Worm (Caenorhabditis elegans): Measurements from ENCODE around the gene asp-6.

asp-6 gene

DNA sequence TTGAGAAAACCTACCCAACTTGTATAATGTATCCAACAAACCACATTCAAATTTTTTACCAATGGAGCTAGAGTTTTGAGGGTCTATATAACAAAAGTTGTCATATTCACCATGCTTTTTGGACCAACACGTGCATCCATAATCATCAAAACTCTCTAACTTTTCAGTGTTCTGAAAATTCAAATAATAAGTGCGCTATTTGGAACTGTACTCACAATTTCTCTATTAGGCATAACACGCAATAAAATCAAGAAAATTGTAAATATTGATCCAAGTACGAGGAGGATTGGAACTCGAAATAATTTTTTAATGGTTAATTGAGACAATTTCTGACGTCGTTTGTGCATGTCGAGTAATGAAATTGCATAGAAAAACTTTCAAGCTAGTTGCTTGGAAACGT, 28.8 kb downstream of the asp-6 start, which contains the start of gene C16D9.3 (continued):
- TF ChIP-seq ama-1 (optimal IDR thresholded peaks at IDR 0.05) (no peak), ama-1 (GFP tag; optimal IDR thresholded peaks at IDR 0.05) (no peak), aptf-2 (GFP tag; conservative IDR thresholded peaks at IDR 0.05) (no peak)

- TF ChIP-seq rpc-1 (optimal IDR thresholded peaks at IDR 0.05): no peak
- TF ChIP-seq rpc-1 (tag; optimal IDR thresholded peaks at IDR 0.05): no peak
- no peak for TF ChIP-seq attf-6 (GFP tag; IDR thresholded peaks at IDR 0.05)
- TF ChIP-seq T07F8.4 (tag; optimal IDR thresholded peaks at IDR 0.05): no peak
- no peak for TF ChIP-seq hmg-1.2 (GFP tag; IDR thresholded peaks at IDR 0.05)
- no peak for TF ChIP-seq lin-40 (tag; optimal IDR thresholded peaks at IDR 0.05)
- TF ChIP-seq aptf-3 (GFP tag; IDR thresholded peaks at IDR 0.05): no peak
- no peak for TF ChIP-seq egl-44 (GFP tag; IDR thresholded peaks at IDR 0.05)
- no peak for TF ChIP-seq madf-8 (GFP tag; conservative IDR thresholded peaks at IDR 0.05)
- no peak for TF ChIP-seq ztf-22 (GFP tag; optimal IDR thresholded peaks at IDR 0.05)
Measured at ce11 chrV:8238290-8238689, 30.4 kb downstream of the asp-6 start, which contains the start of gene rol-3. Gene rol-3 (minus strand): TSS chrV:8238409.

DNA sequence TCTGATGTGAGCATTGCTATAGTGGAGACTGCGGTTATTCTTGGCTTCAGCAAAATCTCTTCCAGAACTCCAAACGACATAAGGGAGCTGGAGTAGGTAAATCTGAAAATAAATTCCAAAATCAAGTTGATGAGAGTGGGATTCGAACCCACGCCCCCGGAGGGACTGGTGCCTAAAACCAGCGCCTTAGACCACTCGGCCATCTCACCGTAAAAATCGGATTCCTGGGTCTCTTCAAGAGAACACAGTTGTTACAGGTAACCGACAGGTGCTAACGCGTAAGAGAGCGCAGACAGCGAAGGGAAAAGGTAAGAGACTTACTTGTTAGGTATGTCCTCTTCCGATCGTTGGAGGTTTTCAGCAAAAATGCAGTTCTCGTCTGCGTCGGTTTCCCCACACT, 33.4 kb downstream of the asp-6 start:
- peak; percentile 14 for TF ChIP-seq snpc-1.1 (tag; optimal IDR thresholded peaks at IDR 0.05; ENCODE audit: insufficient read depth)
- no peak for TF ChIP-seq nfya-1 (tag; optimal IDR thresholded peaks at IDR 0.05; ENCODE audit: borderline replicate concordance, insufficient read depth)
- TF ChIP-seq hsf-1 (GFP tag; IDR thresholded peaks at IDR 0.05): no peak
- 0 out of 2 replicates have a peak, but pooled peaks have one; percentile 29 for TF ChIP-seq attf-6 (GFP tag; IDR thresholded peaks at IDR 0.05)
- TF ChIP-seq pbrm-1 (GFP tag; IDR thresholded peaks at IDR 0.05): peak; percentile 78; the same call in 1 of the 2 replicates
- TF ChIP-seq lin-26 (GFP tag; IDR thresholded peaks at IDR 0.05): no peak
- peak in 1 of 2 experiments; percentile 38 for TF ChIP-seq let-607 (tag; optimal IDR thresholded peaks at IDR 0.05)
- 0 out of 2 replicates have a peak, but pooled peaks have one; percentile 20 for TF ChIP-seq madf-3 (GFP tag; IDR thresholded peaks at IDR 0.05)
- TF ChIP-seq snpc-4 (GFP tag; optimal IDR thresholded peaks at IDR 0.05): peak; percentile 61
- TF ChIP-seq snpc-4 (tag; optimal IDR thresholded peaks at IDR 0.05): peak in 3 of 4 experiments; percentile 73 to 91 (median 76)
- TF ChIP-seq hmg-1.2 (GFP tag; IDR thresholded peaks at IDR 0.05): peak; percentile 71
- no peak for TF ChIP-seq lsy-27 (tag; optimal IDR thresholded peaks at IDR 0.05; ENCODE audit: borderline replicate concordance, insufficient read depth)
- TF ChIP-seq nfya-2 (GFP tag; IDR thresholded peaks at IDR 0.05): no peak
- TF ChIP-seq ets-4 (GFP tag; optimal IDR thresholded peaks at IDR 0.05): no peak
- no peak for TF ChIP-seq F37B4.10 (GFP tag; IDR thresholded peaks at IDR 0.05)
- TF ChIP-seq F23B12.7 (tag; optimal IDR thresholded peaks at IDR 0.05; ENCODE audit: insufficient read depth): peak; percentile 60
- peak; percentile 54 for TF ChIP-seq D2030.7 (GFP tag; IDR thresholded peaks at IDR 0.05)
- TF ChIP-seq egl-18 (GFP tag; IDR thresholded peaks at IDR 0.05): 0 out of 2 replicates have a peak, but pooled peaks have one; percentile 14
- peak; percentile 63 for TF ChIP-seq die-1 (tag; optimal IDR thresholded peaks at IDR 0.05)
- TF ChIP-seq ZK185.1 (tag; optimal IDR thresholded peaks at IDR 0.05; ENCODE audit: poor library complexity, severe bottlenecking): peak; percentile 4
- TF ChIP-seq madf-10 (tag; optimal IDR thresholded peaks at IDR 0.05): peak; percentile 9
- peak; percentile 58; the same call in 1 of the 2 replicates for TF ChIP-seq ceh-40 (GFP tag; IDR thresholded peaks at IDR 0.05)
- TF ChIP-seq egrh-3 (GFP tag; IDR thresholded peaks at IDR 0.05): 0 out of 2 replicates have a peak, but pooled peaks have one; percentile 31
- TF ChIP-seq ceh-27 (GFP tag; optimal IDR thresholded peaks at IDR 0.05): peak; percentile 38
- TF ChIP-seq nhr-80 (tag; optimal IDR thresholded peaks at IDR 0.05): peak; percentile 36
- peak; percentile 66 for TF ChIP-seq nhr-90 (tag; optimal IDR thresholded peaks at IDR 0.05)
- 0 out of 2 replicates have a peak, but pooled peaks have one; percentile 42 for TF ChIP-seq ceh-100 (GFP tag; IDR thresholded peaks at IDR 0.05)
- 0 out of 2 replicates have a peak, but pooled peaks have one; percentile 36 for TF ChIP-seq Y56A3A.18 (GFP tag; IDR thresholded peaks at IDR 0.05)
- no peak for TF ChIP-seq bed-2 (GFP tag; IDR thresholded peaks at IDR 0.05)
- TF ChIP-seq madf-6 (GFP tag; IDR thresholded peaks at IDR 0.05): no peak; the same call in 1 of the 2 replicates
- TF ChIP-seq rcor-1 (GFP tag; IDR thresholded peaks at IDR 0.05): peak; percentile 38; the same call in 1 of the 2 replicates
- peak; percentile 34 for TF ChIP-seq snpc-3.4 (tag; optimal IDR thresholded peaks at IDR 0.05)
- peak; percentile 18; the same call in 1 of the 2 replicates for TF ChIP-seq F33H1.4 (GFP tag; IDR thresholded peaks at IDR 0.05)
- TF ChIP-seq B0261.1 (tag; optimal IDR thresholded peaks at IDR 0.05): peak; percentile 77

Measured in whole organism, young adult.